Fruit fly (Drosophila melanogaster) whole organism, wandering third instar larva: ENCODE results near the gene ebi.

ENCODE experiments used
- Abd-B ChIP-seq: fragments of >200 bp; optimal IDR thresholded peaks from 2 replicates; lab custom pipeline; 2017; ENCODE audit warnings: missing biosample characterization, missing genetic modification characterization
- CG32264 ChIP-seq: fragments of 200-800 bp; sonication (Bioruptor generic); optimal IDR thresholded peaks from 2 replicates; lab custom pipeline; 2016; ENCODE audit warnings: missing biosample characterization, missing genetic modification characterization
- CG9705 ChIP-seq: fragments of 200-800 bp; sonication (Bioruptor generic); optimal IDR thresholded peaks from 2 replicates; lab custom pipeline; 2018; ENCODE audit warnings: missing biosample characterization, mild to moderate bottlenecking, missing genetic modification characterization
- CrebA ChIP-seq: fragments of 200-800 bp; sonication (Bioruptor generic); optimal IDR thresholded peaks from 2 replicates; lab custom pipeline; 2016; ENCODE audit warnings: missing biosample characterization, mild to moderate bottlenecking, missing genetic modification characterization, borderline replicate concordance
- Dfd ChIP-seq: fragments of >200 bp; optimal IDR thresholded peaks from 2 replicates; lab custom pipeline; 2017; ENCODE audit warnings: missing biosample characterization, missing genetic modification characterization
- Dif ChIP-seq: fragments of 200-275, 200-300 bp; sonication (Bioruptor generic); optimal IDR thresholded peaks from 2 replicates; lab custom pipeline; 2018; ENCODE audit warnings: missing biosample characterization, missing genetic modification characterization; ENCODE audit not compliant: partially characterized antibody
- GATAd ChIP-seq: sonication (Bioruptor generic); optimal IDR thresholded peaks from 2 replicates; lab custom pipeline; 2016; ENCODE audit warnings: missing biosample characterization, missing genetic modification characterization
- HLH106 ChIP-seq: fragments of 200-800 bp; optimal IDR thresholded peaks from 3 replicates; lab custom pipeline; 2019; ENCODE audit warnings: missing biosample characterization, mild to moderate bottlenecking, missing genetic modification characterization, moderate library complexity
- Hnf4 ChIP-seq: fragments of 200-800 bp; sonication (Bioruptor generic); optimal IDR thresholded peaks from 2 replicates; lab custom pipeline; 2016; ENCODE audit warnings: missing biosample characterization, mild to moderate bottlenecking, missing genetic modification characterization
- Hr78 ChIP-seq: fragments of >200 bp; optimal IDR thresholded peaks from 2 replicates; lab custom pipeline; 2017; ENCODE audit warnings: missing biosample characterization, missing genetic modification characterization
- Hr83 ChIP-seq: fragments of 200-300 bp; sonication (Bioruptor generic); optimal IDR thresholded peaks from 2 replicates; lab custom pipeline; 2016; ENCODE audit warnings: missing biosample characterization, mild to moderate bottlenecking, missing genetic modification characterization, moderate library complexity; ENCODE audit not compliant: poor library complexity, severe bottlenecking
- Jra ChIP-seq: sonication (Bioruptor generic); optimal IDR thresholded peaks from 2 replicates; lab custom pipeline; 2016; ENCODE audit warnings: missing biosample characterization, missing genetic modification characterization
- Mio ChIP-seq: sonication (Bioruptor generic); optimal IDR thresholded peaks from 2 replicates; lab custom pipeline; 2016; ENCODE audit warnings: missing biosample characterization, missing genetic modification characterization
- Myc ChIP-seq: fragments of >200 bp; optimal IDR thresholded peaks from 2 replicates; lab custom pipeline; 2017
- N ChIP-seq: fragments of >200 bp; optimal IDR thresholded peaks from 2 replicates; lab custom pipeline; 2018; ENCODE audit warnings: missing biosample characterization, missing external identifiers, missing genetic modification characterization
- OdsH ChIP-seq: fragments of 200-800 bp; sonication (Bioruptor generic); optimal IDR thresholded peaks from 2 replicates; lab custom pipeline; 2016; ENCODE audit warnings: missing biosample characterization, mild to moderate bottlenecking, missing genetic modification characterization
- Rel ChIP-seq, 2 experiments: fragments of 200-800 bp; sonication (Bioruptor generic) in 1 of 2; optimal IDR thresholded peaks; 2 replicates in 1 of 2; 3 replicates in 1 of 2; lab custom pipeline; 2016 to 2019; ENCODE audit warnings: mild to moderate bottlenecking in 2 of 2, missing biosample characterization in 2 of 2, missing genetic modification characterization in 2 of 2, moderate library complexity in 1 of 2
- Sp1 ChIP-seq: fragments of 200-800 bp; sonication (Bioruptor generic); optimal IDR thresholded peaks from 3 replicates; lab custom pipeline; 2019; ENCODE audit warnings: missing biosample characterization, mild to moderate bottlenecking, missing genetic modification characterization, moderate library complexity
- Vsx2 ChIP-seq: fragments of 200-300, 225-300 bp; sonication (Bioruptor generic); optimal IDR thresholded peaks from 2 replicates; lab custom pipeline; 2018; ENCODE audit warnings: missing biosample characterization, missing genetic modification characterization; ENCODE audit not compliant: partially characterized antibody
- br ChIP-seq: fragments of 200-800 bp; sonication (Bioruptor generic); optimal IDR thresholded peaks from 2 replicates; lab custom pipeline; 2016; ENCODE audit warnings: missing biosample characterization, missing genetic modification characterization
- dl ChIP-seq, 2 experiments: fragments of 175-275, 200-275 bp in 1 of 2; fragments of 200-275 bp in 1 of 2; sonication (Bioruptor generic); optimal IDR thresholded peaks; lab custom pipeline; 2018; ENCODE audit warnings: mild to moderate bottlenecking in 2 of 2, missing biosample characterization in 2 of 2, missing genetic modification characterization in 2 of 2, moderate library complexity in 2 of 2; ENCODE audit not compliant: partially characterized antibody in 2 of 2, insufficient read depth in 1 of 2
- dmrt93B ChIP-seq: fragments of 200-800 bp; sonication (Bioruptor generic); optimal IDR thresholded peaks from 2 replicates; lab custom pipeline; 2018; ENCODE audit warnings: missing biosample characterization, mild to moderate bottlenecking, missing genetic modification characterization
- dsf ChIP-seq: sonication (Bioruptor generic); optimal IDR thresholded peaks from 2 replicates; lab custom pipeline; 2016; ENCODE audit warnings: missing biosample characterization, missing genetic modification characterization, borderline replicate concordance
- ey ChIP-seq: fragments of 200-800 bp; sonication (Bioruptor generic); optimal IDR thresholded peaks from 2 replicates; lab custom pipeline; 2016; ENCODE audit warnings: missing biosample characterization, missing genetic modification characterization
- foxo ChIP-seq, 2 experiments: fragments of 200-800 bp; sonication (Bioruptor generic); optimal IDR thresholded peaks; 2 replicates in 1 of 2; 3 replicates in 1 of 2; lab custom pipeline; 2016 to 2017; ENCODE audit warnings: missing biosample characterization in 2 of 2, missing genetic modification characterization in 2 of 2
- fru ChIP-seq: fragments of 200-800 bp; sonication (Bioruptor generic); optimal IDR thresholded peaks from 3 replicates; lab custom pipeline; 2016; ENCODE audit warnings: missing biosample characterization, mild to moderate bottlenecking, missing genetic modification characterization
- h ChIP-seq: fragments of 200-800 bp; sonication (Bioruptor generic); optimal IDR thresholded peaks from 3 replicates; lab custom pipeline; 2016; ENCODE audit warnings: missing biosample characterization, mild to moderate bottlenecking, missing genetic modification characterization
- jim ChIP-seq: fragments of 175-275, 200-325 bp; sonication (Bioruptor generic); optimal IDR thresholded peaks from 2 replicates; lab custom pipeline; 2016; ENCODE audit warnings: missing biosample characterization, mild to moderate bottlenecking, missing genetic modification characterization
- lola ChIP-seq: fragments of >200 bp; optimal IDR thresholded peaks from 2 replicates; lab custom pipeline; 2017; ENCODE audit warnings: missing biosample characterization, missing genetic modification characterization
- pan ChIP-seq: fragments of >200 bp; optimal IDR thresholded peaks from 2 replicates; lab custom pipeline; 2017
- psq ChIP-seq: fragments of 200-800 bp; sonication (Bioruptor generic); optimal IDR thresholded peaks from 3 replicates; lab custom pipeline; 2017; ENCODE audit warnings: missing biosample characterization, mild to moderate bottlenecking, missing genetic modification characterization, moderate library complexity
- rgr ChIP-seq: fragments of 200-800 bp; sonication (Bioruptor generic); optimal IDR thresholded peaks from 3 replicates; lab custom pipeline; 2016; ENCODE audit warnings: missing biosample characterization, mild to moderate bottlenecking, missing genetic modification characterization
- sage ChIP-seq: fragments of 200-800 bp; sonication (Bioruptor generic); optimal IDR thresholded peaks from 2 replicates; lab custom pipeline; 2016; ENCODE audit warnings: missing biosample characterization, mild to moderate bottlenecking, missing genetic modification characterization
- sv ChIP-seq: fragments of 200-800 bp; sonication (Bioruptor generic); optimal IDR thresholded peaks from 3 replicates; lab custom pipeline; 2016; ENCODE audit warnings: missing biosample characterization, missing genetic modification characterization
- tai ChIP-seq: sonication (Bioruptor generic); optimal IDR thresholded peaks from 2 replicates; lab custom pipeline; 2016; ENCODE audit warnings: missing biosample characterization, missing genetic modification characterization
- usp ChIP-seq: fragments of >200 bp; optimal IDR thresholded peaks from 2 replicates; lab custom pipeline; 2017; ENCODE audit warnings: missing biosample characterization, missing genetic modification characterization
- woc ChIP-seq: sonication (Bioruptor generic); optimal IDR thresholded peaks from 2 replicates; lab custom pipeline; 2016; ENCODE audit warnings: missing biosample characterization, mild to moderate bottlenecking, missing genetic modification characterization

The ebi gene

dm6 chr2L:368398-369008 lies 46.4 kb upstream of the ebi start:
- no peak for TF ChIP-seq sage
- no peak for TF ChIP-seq usp (GFP tag; lab: Kevin White, UChicago)
- peak; percentile 5 for TF ChIP-seq psq
- TF ChIP-seq Abd-B (GFP tag; lab: Kevin White, UChicago), result no peak
- no peak for TF ChIP-seq Vsx2
- TF ChIP-seq fru (GFP tag; lab: Kevin White, UChicago), result no peak

dm6 chr2L:369811-370210 lies 45.1 kb upstream of the ebi start:
- TF ChIP-seq N (no peak), Myc (lab: Kevin White, UChicago) (no peak), Hr83 (no peak), fru (GFP tag; lab: Kevin White, UChicago) (no peak), br (GFP tag; lab: Kevin White, UChicago) (no peak), Abd-B (GFP tag; lab: Kevin White, UChicago) (no peak), Mio (GFP tag; lab: Kevin White, UChicago) (no peak), Jra (no peak), Hr78 (no peak), rgr (no peak), dmrt93B (GFP tag; lab: Kevin White, UChicago) (no peak), foxo (GFP tag; optimal IDR thresholded peaks at IDR 0.05; lab: Kevin White, UChicago) (no peak), HLH106 (no peak), CG9705 (GFP tag; lab: Kevin White, UChicago) (no peak), CG32264 (GFP tag; lab: Kevin White, UChicago) (no peak), sv (GFP tag; lab: Kevin White, UChicago) (no peak), jim (GFP tag; lab: Kevin White, UChicago) (no peak)

DNA sequence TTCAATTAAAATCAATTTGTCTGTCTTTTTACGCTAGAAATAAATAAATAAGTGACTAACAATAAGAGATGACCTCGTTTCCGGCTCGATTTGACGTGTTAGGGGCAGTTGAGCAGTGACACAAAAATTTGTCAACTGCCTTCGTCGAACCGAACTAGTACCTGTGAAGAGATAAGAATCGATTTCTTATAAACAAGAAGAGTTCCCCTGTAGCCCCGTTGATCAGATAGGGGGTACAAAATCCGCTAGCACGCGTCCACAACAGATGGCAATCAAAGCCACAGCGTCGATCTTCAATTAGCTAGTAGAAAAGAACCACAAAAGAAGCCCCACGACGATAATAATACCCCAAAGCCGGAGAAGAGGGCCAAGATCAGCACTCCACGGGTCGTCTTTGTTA lies 43.1 kb upstream of the ebi start:
- no peak for TF ChIP-seq Myc (lab: Kevin White, UChicago)
- no peak for TF ChIP-seq HLH106
- no peak for TF ChIP-seq Abd-B (GFP tag; lab: Kevin White, UChicago)
- no peak for TF ChIP-seq Sp1 (GFP tag; lab: Kevin White, UChicago)
- no peak for TF ChIP-seq lola
- TF ChIP-seq N, result no peak
- TF ChIP-seq Jra, result no peak
- no peak for TF ChIP-seq dsf (GFP tag; lab: Kevin White, UChicago)
- TF ChIP-seq GATAd (GFP tag; lab: Kevin White, UChicago), result no peak
- no peak for TF ChIP-seq Dfd
- TF ChIP-seq rgr, result no peak
- no peak for TF ChIP-seq Vsx2
- no peak for TF ChIP-seq CrebA (GFP tag; lab: Kevin White, UChicago)
- TF ChIP-seq ey, result no peak
- no peak for TF ChIP-seq Rel (GFP tag; optimal IDR thresholded peaks at IDR 0.05; lab: Kevin White, UChicago)
- no peak for TF ChIP-seq Rel (tag; optimal IDR thresholded peaks at IDR 0.05; lab: Kevin White, UChicago)
- TF ChIP-seq h, result no peak
- no peak for TF ChIP-seq fru (GFP tag; lab: Kevin White, UChicago)
- no peak for TF ChIP-seq Hnf4 (GFP tag; lab: Kevin White, UChicago)
- no peak for TF ChIP-seq tai (GFP tag; lab: Kevin White, UChicago)
- TF ChIP-seq psq, result no peak

DNA sequence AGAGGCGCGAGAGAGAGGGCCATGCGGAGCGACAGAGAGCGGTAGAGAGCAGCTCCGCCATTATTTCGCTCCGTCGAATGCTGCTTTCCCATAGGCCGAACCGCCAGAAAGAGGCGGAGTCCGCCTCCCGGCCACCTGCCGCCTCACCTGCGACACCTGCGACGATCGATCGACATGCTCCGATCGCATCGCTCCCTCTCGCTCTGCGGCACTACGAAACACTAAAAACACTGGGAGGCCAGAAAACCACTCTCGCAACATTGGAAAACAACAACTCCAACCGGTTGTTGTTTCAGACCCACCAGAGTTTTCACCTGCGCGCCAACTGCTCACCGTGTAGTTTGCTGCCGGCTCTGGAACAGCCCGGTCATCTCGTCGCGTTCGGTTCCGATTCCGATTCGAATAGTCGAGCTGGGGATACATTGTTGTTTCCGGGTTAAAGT lies 37.1 kb upstream of the ebi start, which contains the start of gene al:
TSS of gene al (plus strand) at position 333 of the 443 bp plus-strand sequence.
- TF ChIP-seq dl (GFP tag; optimal IDR thresholded peaks at IDR 0.05; lab: Kevin White, UChicago; ENCODE audit: insufficient read depth in 1 of 2, partially characterized antibody in 2 of 2), result peak; percentile 47 to 60
- TF ChIP-seq lola, result no peak
- TF ChIP-seq sage, result no peak
- no peak for TF ChIP-seq Myc (lab: Kevin White, UChicago)
- no peak for TF ChIP-seq usp (GFP tag; lab: Kevin White, UChicago)
- TF ChIP-seq sv (GFP tag; lab: Kevin White, UChicago), result no peak
- no peak for TF ChIP-seq N
- TF ChIP-seq Dif (GFP tag; lab: Kevin White, UChicago), result peak; percentile 76
- TF ChIP-seq OdsH (GFP tag; lab: Kevin White, UChicago), result no peak
- TF ChIP-seq fru (GFP tag; lab: Kevin White, UChicago), result no peak
- TF ChIP-seq Dfd, result no peak
- TF ChIP-seq Rel (GFP tag; optimal IDR thresholded peaks at IDR 0.05; lab: Kevin White, UChicago), result no peak
- TF ChIP-seq Rel (tag; optimal IDR thresholded peaks at IDR 0.05; lab: Kevin White, UChicago), result no peak
- peak; percentile 12 for TF ChIP-seq psq
- TF ChIP-seq Vsx2, result peak; percentile 68
- no peak for TF ChIP-seq HLH106
- TF ChIP-seq h, result peak; percentile 8
- no peak for TF ChIP-seq pan (lab: Kevin White, UChicago)
- TF ChIP-seq dsf (GFP tag; lab: Kevin White, UChicago), result no peak
- TF ChIP-seq woc, result no peak
- TF ChIP-seq, all 38 proteins: peak for 5
